Worm (Caenorhabditis elegans) whole organism, L1 larva: ENCODE data around the gene ehs-1.
A peak's percentile ranks its signal among the peaks of the same experiment; 100 is the strongest.

ENCODE experiments used
- C16A3.4 ChIP-seq: fragments of 150-350 bp; optimal IDR thresholded peaks from 2 replicates; lab custom pipeline; 2014; ENCODE audit warnings: missing biosample characterization, missing genetic modification characterization
- C34B4.2 ChIP-seq: sonication (generic microtip); optimal IDR thresholded peaks from 2 replicates; lab custom pipeline; 2017; ENCODE audit warnings: mild to moderate bottlenecking, missing genetic modification characterization, missing compliant biosample characterization
- Y116A8C.19 ChIP-seq: sonication (generic microtip); optimal IDR thresholded peaks from 2 replicates; lab custom pipeline; 2016; ENCODE audit warnings: missing compliant biosample characterization, missing genetic modification characterization, borderline replicate concordance
- ceh-82 ChIP-seq, 3 experiments: fragments of 150-350 bp in 1 of 3; sonication (generic microtip) in 2 of 3; optimal IDR thresholded peaks; 2 replicates each; lab custom pipeline; 2014 to 2017; ENCODE audit warnings: missing biosample characterization in 3 of 3, missing genetic modification characterization in 3 of 3
- ces-1 ChIP-seq: fragments of 150-350 bp; optimal IDR thresholded peaks from 2 replicates; lab custom pipeline; 2014; ENCODE audit warnings: missing biosample characterization, missing genetic modification reagents, missing genetic modification characterization
- dsc-1 ChIP-seq: sonication (generic microtip); optimal IDR thresholded peaks from 2 replicates; lab custom pipeline; 2016; ENCODE audit warnings: mild to moderate bottlenecking, missing genetic modification characterization, missing compliant biosample characterization
- efl-1 ChIP-seq, 4 experiments: fragments of 150-350 bp; optimal IDR thresholded peaks in 3 of 4; peaks in 1 of 4; 1 replicate in 1 of 4; 2 replicates in 3 of 4; lab custom pipeline; 2014; ENCODE audit warnings: missing biosample characterization in 2 of 4, missing genetic modification characterization in 2 of 4, missing genetic modification reagents in 2 of 4
- efl-3 ChIP-seq: fragments of 200-800 bp; sonication (Bioruptor generic); optimal IDR thresholded peaks from 2 replicates; lab custom pipeline; 2018; ENCODE audit warnings: mild to moderate bottlenecking, missing genetic modification characterization, missing compliant biosample characterization
- egl-13 ChIP-seq: sonication (generic microtip); optimal IDR thresholded peaks from 2 replicates; lab custom pipeline; 2016; ENCODE audit warnings: missing genotype, missing genetic modification reagents, missing genetic modification characterization, missing compliant biosample characterization
- elt-3 ChIP-seq, 6 experiments: fragments of 150-350 bp in 1 of 6; sonication (generic microtip); optimal IDR thresholded peaks; 2 replicates each; lab custom pipeline; 2017 to 2018; ENCODE audit warnings: missing biosample characterization in 6 of 6, missing genetic modification characterization in 6 of 6, inconsistent platforms in 1 of 6
- fkh-10 ChIP-seq: sonication (generic microtip); optimal IDR thresholded peaks from 2 replicates; lab custom pipeline; 2017; ENCODE audit warnings: missing biosample characterization, missing genetic modification reagents, missing genetic modification characterization
- fkh-8 ChIP-seq: sonication (generic microtip); optimal IDR thresholded peaks from 2 replicates; lab custom pipeline; 2016; ENCODE audit warnings: mild to moderate bottlenecking, missing genetic modification characterization, missing compliant biosample characterization
- fos-1 ChIP-seq: fragments of 150-350 bp; optimal IDR thresholded peaks from 2 replicates; lab custom pipeline; 2014; ENCODE audit warnings: missing biosample characterization, missing genetic modification characterization
- hlh-17 ChIP-seq: fragments of 200-800 bp; sonication (Bioruptor generic); optimal IDR thresholded peaks from 2 replicates; lab custom pipeline; 2018; ENCODE audit warnings: missing genetic modification characterization, mild to moderate bottlenecking, missing compliant biosample characterization, moderate library complexity, borderline replicate concordance
- hlh-4 ChIP-seq: sonication (generic microtip); optimal IDR thresholded peaks from 2 replicates; lab custom pipeline; 2016; ENCODE audit warnings: mild to moderate bottlenecking, missing genetic modification characterization, missing compliant biosample characterization
- hpl-2 ChIP-seq: fragments of 150-350 bp; optimal IDR thresholded peaks from 2 replicates; lab custom pipeline; 2014; ENCODE audit warnings: missing biosample characterization, missing genetic modification reagents, missing genetic modification characterization
- isw-1 ChIP-seq: fragments of 200-800 bp; sonication (Bioruptor generic); IDR thresholded peaks from 2 replicates; pipeline ENCODE4 v1.3.6; 2022; ENCODE audit warnings: missing genetic modification characterization, missing compliant biosample characterization
- lin-13 ChIP-seq: fragments of 150-350 bp; optimal IDR thresholded peaks from 2 replicates; lab custom pipeline; 2014; ENCODE audit warnings: missing biosample characterization, missing genetic modification reagents, missing genetic modification characterization
- lin-14 ChIP-seq: fragments of 200-800 bp; sonication (Bioruptor generic); optimal IDR thresholded peaks from 2 replicates; lab custom pipeline; 2018; ENCODE audit warnings: mild to moderate bottlenecking, missing genetic modification characterization, moderate library complexity, missing compliant biosample characterization
- lin-35 ChIP-seq, 2 experiments: fragments of 150-350 bp; optimal IDR thresholded peaks; 2 replicates each; lab custom pipeline; 2014; ENCODE audit warnings: missing biosample characterization in 2 of 2, missing genetic modification characterization in 2 of 2, missing genetic modification reagents in 2 of 2
- mdl-1 ChIP-seq, 2 experiments: fragments of 150-350 bp; optimal IDR thresholded peaks; 2 replicates each; lab custom pipeline; 2014 to 2017; ENCODE audit warnings: missing biosample characterization in 2 of 2, missing genetic modification characterization in 2 of 2, inconsistent platforms in 1 of 2
- mef-2 ChIP-seq: fragments of 150-350 bp; optimal IDR thresholded peaks from 2 replicates; lab custom pipeline; 2014; ENCODE audit warnings: missing biosample characterization, missing genetic modification characterization
- mep-1 ChIP-seq: fragments of 150-350 bp; optimal IDR thresholded peaks from 2 replicates; lab custom pipeline; 2014; ENCODE audit warnings: missing biosample characterization, missing genetic modification characterization
- nhr-19 ChIP-seq: fragments of 200-800 bp; sonication (Bioruptor generic); conservative IDR thresholded peaks from 2 replicates; pipeline ENCODE4 v1.3.6; 2022; ENCODE audit warnings: missing genetic modification characterization, missing compliant biosample characterization
- nhr-20 ChIP-seq: sonication (generic microtip); optimal IDR thresholded peaks from 2 replicates; lab custom pipeline; 2016; ENCODE audit warnings: mild to moderate bottlenecking, missing genetic modification characterization, missing compliant biosample characterization
- nhr-47 ChIP-seq: sonication (generic microtip); optimal IDR thresholded peaks from 2 replicates; lab custom pipeline; 2016; ENCODE audit warnings: mild to moderate bottlenecking, missing genetic modification characterization, moderate library complexity, missing compliant biosample characterization
- nhr-71 ChIP-seq: sonication (generic microtip); optimal IDR thresholded peaks from 2 replicates; lab custom pipeline; 2016; ENCODE audit warnings: mild to moderate bottlenecking, missing genetic modification characterization, moderate library complexity, missing compliant biosample characterization
- nhr-76 ChIP-seq: sonication (generic microtip); optimal IDR thresholded peaks from 2 replicates; lab custom pipeline; 2017; ENCODE audit warnings: missing biosample characterization, missing genetic modification characterization
- nhr-77 ChIP-seq: fragments of 150-350 bp; optimal IDR thresholded peaks from 2 replicates; lab custom pipeline; 2014; ENCODE audit warnings: missing biosample characterization, missing genetic modification characterization
- pag-3 ChIP-seq: sonication (generic microtip); optimal IDR thresholded peaks from 2 replicates; lab custom pipeline; 2017; ENCODE audit warnings: missing genetic modification characterization, mild to moderate bottlenecking, missing compliant biosample characterization, antibody characterized with exemption, borderline replicate concordance; ENCODE audit not compliant: insufficient read depth
- pax-3 ChIP-seq: fragments of 200-800 bp; sonication (Bioruptor generic); optimal IDR thresholded peaks from 2 replicates; lab custom pipeline; 2018; ENCODE audit warnings: mild to moderate bottlenecking, missing genetic modification characterization, moderate library complexity, missing compliant biosample characterization
- pqm-1 ChIP-seq: sonication (generic microtip); optimal IDR thresholded peaks from 3 replicates; lab custom pipeline; 2017; ENCODE audit warnings: missing biosample characterization, missing genetic modification characterization
- snu-23 ChIP-seq: sonication (generic microtip); optimal IDR thresholded peaks from 2 replicates; lab custom pipeline; 2016; ENCODE audit warnings: missing genetic modification characterization, missing compliant biosample characterization
- tbx-2 ChIP-seq: sonication (generic microtip); optimal IDR thresholded peaks from 2 replicates; lab custom pipeline; 2016; ENCODE audit warnings: missing genetic modification characterization, missing compliant biosample characterization
- unc-130 ChIP-seq: fragments of 150-350 bp; optimal IDR thresholded peaks from 2 replicates; lab custom pipeline; 2017; ENCODE audit warnings: missing biosample characterization, missing genetic modification characterization, inconsistent platforms
- unc-30 ChIP-seq: sonication (generic microtip); optimal IDR thresholded peaks from 2 replicates; lab custom pipeline; 2017; ENCODE audit warnings: missing biosample characterization, missing genetic modification characterization
- unc-62 ChIP-seq: fragments of 150-350 bp; optimal IDR thresholded peaks from 2 replicates; lab custom pipeline; 2014; ENCODE audit warnings: missing biosample characterization, missing genetic modification reagents, missing genetic modification characterization
- unc-98 ChIP-seq: fragments of 200-800 bp; sonication (Bioruptor generic); IDR thresholded peaks from 2 replicates; pipeline ENCODE4 v1.3.6; 2022; ENCODE audit warnings: missing genetic modification characterization, missing compliant biosample characterization
- ztf-11 ChIP-seq, 2 experiments: sonication (generic microtip); optimal IDR thresholded peaks; 2 replicates each; lab custom pipeline; 2016 to 2017; ENCODE audit warnings: missing genetic modification characterization in 2 of 2, missing biosample characterization in 1 of 2, missing compliant biosample characterization in 1 of 2

The ehs-1 gene

ce11 chrII:5772547-5773142 lies 47.9 kb upstream of the ehs-1 start (continued):
- TF ChIP-seq nhr-20 (tag; lab: Kevin White, UChicago) = peak; percentile 63
- peak; percentile 16 for TF ChIP-seq fkh-8
- TF ChIP-seq unc-130 (tag; lab: Kevin White, UChicago) = peak; percentile 38
- TF ChIP-seq snu-23 (GFP tag; lab: Kevin White, UChicago) = peak; percentile 73
- TF ChIP-seq C34B4.2 = no peak
- no peak for TF ChIP-seq hpl-2 (GFP tag; lab: Kevin White, UChicago)
- no peak for TF ChIP-seq efl-3
- TF ChIP-seq egl-13 (tag; lab: Kevin White, UChicago) = no peak
- TF ChIP-seq lin-14 = peak; percentile 42
- TF ChIP-seq isw-1 (GFP tag; lab: Robert Waterston, UW) = 0 out of 2 replicates have a peak, but pooled peaks have one; percentile 3
- TF ChIP-seq nhr-47 (tag; lab: Kevin White, UChicago) = peak; percentile 63
- TF ChIP-seq nhr-77 = peak; percentile 19
- TF ChIP-seq unc-62 = no peak
- peak; percentile 56 to 62 for TF ChIP-seq lin-35 (GFP tag; optimal IDR thresholded peaks at IDR 0.05; lab: Kevin White, UChicago)
- peak; percentile 59 for TF ChIP-seq nhr-19 (GFP tag; lab: Robert Waterston, UW)
- TF ChIP-seq, all 84 proteins: peak for 31

ce11 chrII:5774120-5774519 lies 46.4 kb upstream of the ehs-1 start, which contains the start of the genes dmd-5 and F10C1.1:
Gene dmd-5, minus strand, starts transcription at chrII:5774220.
Gene F10C1.1, plus strand, starts transcription at chrII:5774229.
- TF ChIP-seq pqm-1 (tag; lab: Kevin White, UChicago) (no peak), ceh-82 (tag; optimal IDR thresholded peaks at IDR 0.05; lab: Kevin White, UChicago) (no peak), hlh-17 (GFP tag; lab: Kevin White, UChicago) (no peak), pag-3 (tag; lab: Kevin White, UChicago) (no peak), lin-14 (no peak), hlh-4 (no peak), unc-98 (no peak), unc-62 (no peak), mdl-1 (tag; optimal IDR thresholded peaks at IDR 0.05; lab: Kevin White, UChicago) (no peak), mef-2 (no peak), tbx-2 (tag; lab: Kevin White, UChicago) (no peak), mep-1 (no peak), hpl-2 (GFP tag; lab: Kevin White, UChicago) (no peak), C16A3.4 (tag; lab: Kevin White, UChicago) (no peak), dsc-1 (tag; lab: Kevin White, UChicago) (no peak), isw-1 (GFP tag; lab: Robert Waterston, UW) (no peak), fkh-10 (GFP tag; lab: Kevin White, UChicago) (no peak), nhr-76 (tag; lab: Kevin White, UChicago) (no peak)

- TF ChIP-seq mef-2 = no peak
- TF ChIP-seq pax-3 (tag; lab: Kevin White, UChicago) = peak; percentile 62
- no peak for TF ChIP-seq ztf-11 (tag; optimal IDR thresholded peaks at IDR 0.05; lab: Kevin White, UChicago)
- TF ChIP-seq fkh-8 = peak; percentile 53
- peak; percentile 21 for TF ChIP-seq nhr-71 (tag; lab: Kevin White, UChicago)
- no peak for TF ChIP-seq pag-3 (tag; lab: Kevin White, UChicago)
- TF ChIP-seq snu-23 (GFP tag; lab: Kevin White, UChicago) = no peak
- TF ChIP-seq ces-1 (GFP tag; lab: Kevin White, UChicago) = no peak
- no peak for TF ChIP-seq elt-3 (tag; optimal IDR thresholded peaks at IDR 0.05; lab: Kevin White, UChicago)
- no peak for TF ChIP-seq fos-1 (tag; lab: Kevin White, UChicago)
Measured at ce11 chrII:5774879-5775278, 45.6 kb upstream of the ehs-1 start.

- no peak for TF ChIP-seq C16A3.4 (tag; lab: Kevin White, UChicago)
- TF ChIP-seq unc-98 = no peak
- no peak for TF ChIP-seq tbx-2 (tag; lab: Kevin White, UChicago)
- TF ChIP-seq nhr-77 = no peak
- no peak for TF ChIP-seq ces-1 (GFP tag; lab: Kevin White, UChicago)
- TF ChIP-seq unc-30 (tag; lab: Kevin White, UChicago) = no peak
- no peak for TF ChIP-seq lin-13
- TF ChIP-seq Y116A8C.19 (tag; lab: Kevin White, UChicago) = no peak
- no peak for TF ChIP-seq efl-1 (optimal IDR thresholded peaks at IDR 0.05; lab: Kevin White, UChicago)
- no peak for TF ChIP-seq efl-1 (GFP tag; optimal IDR thresholded peaks at IDR 0.05 in 1 of 2; lab: Kevin White, UChicago)
Measured at ce11 chrII:5777372-5777771, 43.1 kb upstream of the ehs-1 start.
